Worm (Caenorhabditis elegans) whole organism, L2 larva: Measurements from ENCODE around the gene F22B7.3.

Experiments
- R02D3.7 ChIP-seq: fragments of 150-350 bp; optimal IDR thresholded peaks from 2 replicates; lab custom pipeline; 2014; ENCODE audit warnings: missing biosample characterization, missing genetic modification characterization
- nhr-25 ChIP-seq: fragments of 150-350 bp; sonication (generic microtip); optimal IDR thresholded peaks from 3 replicates; lab custom pipeline; 2014; ENCODE audit warnings: missing biosample characterization, missing genetic modification characterization
- snpc-4 ChIP-seq: fragments of 150-350 bp; optimal IDR thresholded peaks from 2 replicates; lab custom pipeline; 2014; ENCODE audit warnings: missing biosample characterization, missing genetic modification characterization
- unc-55 ChIP-seq: fragments of 150-350 bp; sonication (generic microtip); optimal IDR thresholded peaks from 3 replicates; lab custom pipeline; 2014; ENCODE audit warnings: missing biosample characterization, missing genetic modification reagents, missing genetic modification characterization

ce11 chrIII:8667382-8667781 lies 18.7 kb downstream of the F22B7.3 start, which contains the start of gene dpy-19:
- TF ChIP-seq unc-55 (GFP tag; lab: Kevin White, UChicago) (no peak), nhr-25 (tag; lab: Kevin White, UChicago) (no peak), R02D3.7 (tag; lab: Kevin White, UChicago) (no peak), snpc-4 (tag; lab: Kevin White, UChicago) (no peak)
